Worm (Caenorhabditis elegans): ENCODE data around the gene sra-7.

ce11 chrII:9576707-9577106 is 32.2 kb downstream of the sra-7 start:
- TF ChIP-seq elt-2 (tag; optimal IDR thresholded peaks at IDR 0.05) (no peak), nhr-237 (tag; optimal IDR thresholded peaks at IDR 0.05) (no peak), pax-3 (tag; optimal IDR thresholded peaks at IDR 0.05) (no peak), snpc-4 (tag; optimal IDR thresholded peaks at IDR 0.05) (no peak), skn-1 (tag; optimal IDR thresholded peaks at IDR 0.05) (no peak), fos-1 (tag; optimal IDR thresholded peaks at IDR 0.05) (no peak), aly-2 (tag; optimal IDR thresholded peaks at IDR 0.05) (no peak), ztf-4 (tag; optimal IDR thresholded peaks at IDR 0.05) (no peak), nhr-12 (tag; optimal IDR thresholded peaks at IDR 0.05) (no peak), lin-13 (GFP tag; optimal IDR thresholded peaks at IDR 0.05) (no peak)

Measured in whole organism, L1 larva.